Worm (Caenorhabditis elegans) whole organism, L1 larva: ENCODE results near the gene R03H10.11.
A peak's percentile ranks its signal among the peaks of the same experiment; 100 is the strongest.

Experiments
- efl-1 ChIP-seq, 4 experiments: fragments of 150-350 bp; optimal IDR thresholded peaks in 3 of 4; peaks in 1 of 4; 1 replicate in 1 of 4; 2 replicates in 3 of 4; lab custom pipeline; 2014; ENCODE audit warnings: missing biosample characterization in 2 of 4, missing genetic modification characterization in 2 of 4, missing genetic modification reagents in 2 of 4
- egl-13 ChIP-seq: sonication (generic microtip); optimal IDR thresholded peaks from 2 replicates; lab custom pipeline; 2016; ENCODE audit warnings: missing genotype, missing genetic modification reagents, missing genetic modification characterization, missing compliant biosample characterization
- egl-27 ChIP-seq, 2 experiments: fragments of 150-350 bp in 1 of 2; sonication (generic microtip); optimal IDR thresholded peaks; 3 replicates each; lab custom pipeline; 2017 to 2018; ENCODE audit warnings: missing biosample characterization in 2 of 2, missing genetic modification characterization in 2 of 2, missing genetic modification reagents in 2 of 2
- elt-3 ChIP-seq, 6 experiments: fragments of 150-350 bp in 1 of 6; sonication (generic microtip); optimal IDR thresholded peaks; 2 replicates each; lab custom pipeline; 2017 to 2018; ENCODE audit warnings: missing biosample characterization in 6 of 6, missing genetic modification characterization in 6 of 6, inconsistent platforms in 1 of 6
- isw-1 ChIP-seq: fragments of 200-800 bp; sonication (Bioruptor generic); IDR thresholded peaks from 2 replicates; pipeline ENCODE4 v1.3.6; 2022; ENCODE audit warnings: missing genetic modification characterization, missing compliant biosample characterization
- lin-15B ChIP-seq: fragments of 150-350 bp; sonication (generic microtip); optimal IDR thresholded peaks from 3 replicates; lab custom pipeline; 2014; ENCODE audit warnings: missing biosample characterization, missing genetic modification characterization
- lin-35 ChIP-seq, 2 experiments: fragments of 150-350 bp; optimal IDR thresholded peaks; 2 replicates each; lab custom pipeline; 2014; ENCODE audit warnings: missing biosample characterization in 2 of 2, missing genetic modification characterization in 2 of 2, missing genetic modification reagents in 2 of 2
- nhr-11 ChIP-seq: fragments of 150-350 bp; optimal IDR thresholded peaks from 2 replicates; lab custom pipeline; 2014; ENCODE audit warnings: missing biosample characterization, missing genetic modification characterization
- nhr-76 ChIP-seq: sonication (generic microtip); optimal IDR thresholded peaks from 2 replicates; lab custom pipeline; 2017; ENCODE audit warnings: missing biosample characterization, missing genetic modification characterization
- snpc-4 ChIP-seq: fragments of 150-350 bp; optimal IDR thresholded peaks from 2 replicates; lab custom pipeline; 2014; ENCODE audit warnings: missing biosample characterization, missing genetic modification characterization
- sup-37 ChIP-seq: fragments of 200-800 bp; sonication (Bioruptor generic); optimal IDR thresholded peaks from 2 replicates; lab custom pipeline; 2018; ENCODE audit warnings: mild to moderate bottlenecking, missing genetic modification characterization, missing compliant biosample characterization
- unc-62 ChIP-seq: fragments of 150-350 bp; optimal IDR thresholded peaks from 2 replicates; lab custom pipeline; 2014; ENCODE audit warnings: missing biosample characterization, missing genetic modification reagents, missing genetic modification characterization
- ztf-11 ChIP-seq, 2 experiments: sonication (generic microtip); optimal IDR thresholded peaks; 2 replicates each; lab custom pipeline; 2016 to 2017; ENCODE audit warnings: missing genetic modification characterization in 2 of 2, missing biosample characterization in 1 of 2, missing compliant biosample characterization in 1 of 2

ce11 chrII:4203729-4204184 lies 21.3 kb downstream of the R03H10.11 start, which contains the start of gene mth-1:
- no peak for TF ChIP-seq nhr-76
- no peak for TF ChIP-seq egl-27 (tag; optimal IDR thresholded peaks at IDR 0.05; lab: Kevin White, UChicago)
- TF ChIP-seq lin-15B: no peak
- no peak for TF ChIP-seq efl-1 (optimal IDR thresholded peaks at IDR 0.05; lab: Kevin White, UChicago)
- peak in 1 of 2 experiments; percentile 40 for TF ChIP-seq efl-1 (GFP tag; optimal IDR thresholded peaks at IDR 0.05 in 1 of 2; lab: Kevin White, UChicago)
- no peak for TF ChIP-seq snpc-4 (tag; lab: Kevin White, UChicago)
- TF ChIP-seq isw-1 (GFP tag; lab: Robert Waterston, UW): no peak
- no peak for TF ChIP-seq lin-35 (GFP tag; optimal IDR thresholded peaks at IDR 0.05; lab: Kevin White, UChicago)
- no peak for TF ChIP-seq sup-37 (GFP tag; lab: Kevin White, UChicago)
- no peak for TF ChIP-seq elt-3 (tag; optimal IDR thresholded peaks at IDR 0.05; lab: Kevin White, UChicago)
- no peak for TF ChIP-seq egl-13 (tag; lab: Kevin White, UChicago)
- no peak for TF ChIP-seq nhr-11 (tag; lab: Kevin White, UChicago)
- TF ChIP-seq unc-62 (GFP tag; lab: Kevin White, UChicago): no peak
- TF ChIP-seq ztf-11 (tag; optimal IDR thresholded peaks at IDR 0.05; lab: Kevin White, UChicago): no peak
